Fruit fly (Drosophila melanogaster) whole organism: ENCODE measurements around the gene Mf.

Experiments used
- CG8478 ChIP-seq: fragments of >200 bp; optimal IDR thresholded peaks from 2 replicates; lab custom pipeline; 2018; ENCODE audit warnings: inconsistent platforms
- Dll ChIP-seq: fragments of >200 bp; optimal IDR thresholded peaks from 2 replicates; lab custom pipeline; 2017
- EcR ChIP-seq, 2 experiments: fragments of >200 bp; optimal IDR thresholded peaks; 2 replicates each; lab custom pipeline; 2017; ENCODE audit warnings: missing biosample characterization in 2 of 2, missing genetic modification characterization in 2 of 2, missing genetic modification reagents in 2 of 2
- pan ChIP-seq: fragments of >200 bp; optimal IDR thresholded peaks from 2 replicates; lab custom pipeline; 2017
- psq ChIP-seq: fragments of >200 bp; optimal IDR thresholded peaks from 2 replicates; lab custom pipeline; 2017
- usp ChIP-seq: fragments of >200 bp; optimal IDR thresholded peaks from 2 replicates; lab custom pipeline; 2017; ENCODE audit warnings: missing biosample characterization, missing genetic modification characterization, mixed read lengths

Mf gene

dm6 chr3R:15145491-15145890 lies 35.8 kb downstream of the Mf start:
- TF ChIP-seq EcR (GFP tag; optimal IDR thresholded peaks at IDR 0.05; lab: Kevin White, UChicago) (no peak), Dll (lab: Kevin White, UChicago) (no peak), CG8478 (lab: Kevin White, UChicago) (no peak), psq (lab: Kevin White, UChicago) (no peak)

- no peak for TF ChIP-seq pan (lab: Kevin White, UChicago)
- TF ChIP-seq EcR (GFP tag; optimal IDR thresholded peaks at IDR 0.05; lab: Kevin White, UChicago), result no peak
- TF ChIP-seq Dll (lab: Kevin White, UChicago), result no peak
- TF ChIP-seq psq (lab: Kevin White, UChicago), result no peak
- no peak for TF ChIP-seq usp (GFP tag; lab: Kevin White, UChicago)
- no peak for TF ChIP-seq CG8478 (lab: Kevin White, UChicago)
Measured at dm6 chr3R:15139816-15140473, 41.4 kb downstream of the Mf start, which contains the start of gene CG3987. TSS of gene CG3987 (plus strand) at chr3R:15139958.

dm6 chr3R:15139010-15139815 lies 42.1 kb downstream of the Mf start:
- TF ChIP-seq EcR (GFP tag; optimal IDR thresholded peaks at IDR 0.05; lab: Kevin White, UChicago) (no peak), psq (lab: Kevin White, UChicago) (no peak), usp (GFP tag; lab: Kevin White, UChicago) (no peak), pan (lab: Kevin White, UChicago) (no peak), Dll (lab: Kevin White, UChicago) (no peak)

- TF ChIP-seq CG8478 (lab: Kevin White, UChicago), result no peak
- no peak for TF ChIP-seq Dll (lab: Kevin White, UChicago)
- no peak for TF ChIP-seq EcR (GFP tag; optimal IDR thresholded peaks at IDR 0.05; lab: Kevin White, UChicago)
- no peak for TF ChIP-seq usp (GFP tag; lab: Kevin White, UChicago)
- TF ChIP-seq pan (lab: Kevin White, UChicago), result no peak
- no peak for TF ChIP-seq psq (lab: Kevin White, UChicago)
Measured at dm6 chr3R:15138251-15138650, 43.1 kb downstream of the Mf start.

- no peak for TF ChIP-seq Dll (lab: Kevin White, UChicago)
- TF ChIP-seq pan (lab: Kevin White, UChicago), result no peak
- no peak for TF ChIP-seq EcR (GFP tag; optimal IDR thresholded peaks at IDR 0.05; lab: Kevin White, UChicago)
- no peak for TF ChIP-seq psq (lab: Kevin White, UChicago)
- no peak for TF ChIP-seq usp (GFP tag; lab: Kevin White, UChicago)
- no peak for TF ChIP-seq CG8478 (lab: Kevin White, UChicago)
Measured at dm6 chr3R:15136846-15137245, 44.5 kb downstream of the Mf start, which contains the start of the genes CG6912 and CG3984. TSS of gene CG6912 (minus strand) at chr3R:15137004. TSS of gene CG3984 (plus strand) at chr3R:15137148.

- TF ChIP-seq EcR (GFP tag; optimal IDR thresholded peaks at IDR 0.05; lab: Kevin White, UChicago) (no peak), usp (GFP tag; lab: Kevin White, UChicago) (no peak), CG8478 (lab: Kevin White, UChicago) (no peak), Dll (lab: Kevin White, UChicago) (no peak), psq (lab: Kevin White, UChicago) (no peak), pan (lab: Kevin White, UChicago) (no peak)
Measured at dm6 chr3R:15136015-15136414, 45.3 kb downstream of the Mf start.

dm6 chr3R:15131677-15132076 lies 49.6 kb downstream of the Mf start, which contains the start of gene CG42788:
TSS of gene CG42788 (minus strand) at chr3R:15131926.
- TF ChIP-seq EcR (GFP tag; optimal IDR thresholded peaks at IDR 0.05; lab: Kevin White, UChicago) (no peak), psq (lab: Kevin White, UChicago) (no peak), pan (lab: Kevin White, UChicago) (no peak), Dll (lab: Kevin White, UChicago) (peak; percentile 1)

- no peak for TF ChIP-seq psq (lab: Kevin White, UChicago)
- TF ChIP-seq EcR (GFP tag; optimal IDR thresholded peaks at IDR 0.05; lab: Kevin White, UChicago), result no peak
- TF ChIP-seq pan (lab: Kevin White, UChicago), result no peak
- TF ChIP-seq Dll (lab: Kevin White, UChicago), result no peak
- TF ChIP-seq CG8478 (lab: Kevin White, UChicago), result no peak
- no peak for TF ChIP-seq usp (GFP tag; lab: Kevin White, UChicago)
Measured at dm6 chr3R:15130873-15131272, 50.4 kb downstream of the Mf start.

dm6 chr3R:15129998-15130397 lies 51.3 kb downstream of the Mf start:
- TF ChIP-seq Dll (lab: Kevin White, UChicago), result no peak
- TF ChIP-seq psq (lab: Kevin White, UChicago), result no peak
- no peak for TF ChIP-seq usp (GFP tag; lab: Kevin White, UChicago)
- TF ChIP-seq pan (lab: Kevin White, UChicago), result no peak
- no peak for TF ChIP-seq CG8478 (lab: Kevin White, UChicago)
- no peak for TF ChIP-seq EcR (GFP tag; optimal IDR thresholded peaks at IDR 0.05; lab: Kevin White, UChicago)

dm6 chr3R:15128646-15129429 lies 52.5 kb downstream of the Mf start:
- TF ChIP-seq Dll (lab: Kevin White, UChicago), result no peak
- TF ChIP-seq CG8478 (lab: Kevin White, UChicago), result no peak
- TF ChIP-seq pan (lab: Kevin White, UChicago), result no peak
- no peak for TF ChIP-seq psq (lab: Kevin White, UChicago)
- TF ChIP-seq usp (GFP tag; lab: Kevin White, UChicago), result no peak
- no peak for TF ChIP-seq EcR (GFP tag; optimal IDR thresholded peaks at IDR 0.05; lab: Kevin White, UChicago)
